Fruit fly (Drosophila melanogaster): ENCODE data around the gene CG9109.

DNA sequence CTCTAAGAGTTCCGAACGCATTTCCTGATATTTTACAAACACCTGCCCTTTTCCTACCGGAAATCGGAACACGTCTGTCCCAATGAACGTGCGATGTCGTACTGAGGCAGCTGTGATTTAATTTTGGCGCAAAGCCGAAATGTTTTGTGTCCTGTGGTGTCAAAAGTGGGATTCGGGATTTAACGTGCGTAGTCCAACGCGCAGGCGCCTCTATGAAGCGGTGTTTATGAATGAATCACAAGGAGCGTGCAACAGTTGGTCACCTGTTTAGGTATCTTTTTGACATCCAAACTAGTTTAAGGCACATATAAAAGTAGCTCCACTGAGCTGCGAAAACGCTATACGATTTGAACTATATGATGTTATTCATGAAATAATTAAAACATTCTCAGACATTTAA is at the start of gene CG9109:
- TF ChIP-seq psq (optimal IDR thresholded peaks at IDR 0.05) (no peak), usp (GFP tag; optimal IDR thresholded peaks at IDR 0.05) (no peak)

All from whole organism.